Worm (Caenorhabditis elegans): Measurements from ENCODE around the gene M176.11.

DNA sequence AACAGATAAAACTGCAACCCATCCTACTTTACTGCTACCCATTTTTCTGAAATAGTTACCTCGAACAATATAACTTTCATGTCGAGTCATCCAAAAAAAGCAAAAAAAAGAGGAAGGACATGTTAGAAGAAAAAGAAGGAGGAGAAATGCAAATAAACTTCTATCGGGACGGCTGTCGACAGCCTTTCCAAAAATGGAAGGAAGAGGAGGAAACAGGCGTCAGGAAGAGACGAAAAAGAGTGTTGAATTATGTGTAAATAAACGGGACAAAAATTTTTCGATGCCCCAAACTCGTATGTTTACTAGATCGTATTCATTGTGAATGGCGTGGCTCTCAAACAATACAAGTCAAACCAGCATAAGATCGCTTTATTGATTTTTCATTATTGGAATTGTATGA lies 5.6 kb downstream of the M176.11 start, which contains the start of gene M176.5:
- TF ChIP-seq ztf-11 (tag; optimal IDR thresholded peaks at IDR 0.05) (no peak), elt-3 (tag; optimal IDR thresholded peaks at IDR 0.05) (no peak), lsy-2 (tag; optimal IDR thresholded peaks at IDR 0.05) (no peak), snpc-4 (tag; optimal IDR thresholded peaks at IDR 0.05) (no peak), mep-1 (tag; optimal IDR thresholded peaks at IDR 0.05) (no peak)

Data from whole organism, mixed stage, embryonic.